Fruit fly (Drosophila melanogaster) whole organism, embryonic: ENCODE results near the gene sage.

Experiments used
- Atf-2 ChIP-seq: fragments of 200-800 bp; sonication (Bioruptor generic); optimal IDR thresholded peaks from 2 replicates; lab custom pipeline; 2016; ENCODE audit warnings: missing biosample characterization, missing genetic modification characterization
- Bgb ChIP-seq: fragments of 200-800 bp; sonication (Bioruptor generic); IDR thresholded peaks from 2 replicates; pipeline ENCODE4 v1.3.6; 2022; ENCODE audit warnings: missing biosample characterization, missing genetic modification characterization; ENCODE audit not compliant: partially characterized antibody
- CG1024 ChIP-seq: fragments of 200-800 bp; sonication (Bioruptor generic); IDR thresholded peaks from 2 replicates; pipeline ENCODE4 v1.3.6; 2022; ENCODE audit warnings: missing biosample characterization, missing genetic modification characterization
- CG10431 ChIP-seq: fragments of 200-800 bp; sonication (Bioruptor generic); optimal IDR thresholded peaks from 3 replicates; lab custom pipeline; 2018; ENCODE audit warnings: missing biosample characterization, mild to moderate bottlenecking, missing genetic modification characterization
- CG11398 ChIP-seq: fragments of 200-800 bp; sonication (Bioruptor generic); optimal IDR thresholded peaks from 2 replicates; lab custom pipeline; 2016; ENCODE audit warnings: missing biosample characterization, missing genetic modification characterization
- CG11504 ChIP-seq: fragments of 200-800 bp; sonication (Bioruptor generic); optimal IDR thresholded peaks from 3 replicates; lab custom pipeline; 2019; ENCODE audit warnings: missing biosample characterization, mild to moderate bottlenecking, missing genetic modification characterization, moderate library complexity
- CG15479 ChIP-seq: fragments of 200-800 bp; sonication (Bioruptor generic); optimal IDR thresholded peaks from 3 replicates; lab custom pipeline; 2019; ENCODE audit warnings: missing biosample characterization, mild to moderate bottlenecking, missing genetic modification characterization, moderate library complexity
- CG1792 ChIP-seq: fragments of 200-800 bp; sonication (Bioruptor generic); optimal IDR thresholded peaks from 2 replicates; lab custom pipeline; 2016; ENCODE audit warnings: missing biosample characterization, missing genetic modification characterization
- CG33557 ChIP-seq: fragments of 200-800 bp; sonication (Bioruptor generic); optimal IDR thresholded peaks from 2 replicates; lab custom pipeline; 2019; ENCODE audit warnings: missing biosample characterization, mild to moderate bottlenecking, missing genetic modification characterization, moderate library complexity
- CG34224 ChIP-seq: fragments of 200-800 bp; sonication (Bioruptor generic); IDR thresholded peaks from 3 replicates; pipeline ENCODE4 v1.3.6; 2022; ENCODE audit warnings: missing biosample characterization, missing genetic modification characterization; ENCODE audit not compliant: partially characterized antibody
- CG5180 ChIP-seq: fragments of 200-800 bp; sonication (Bioruptor generic); optimal IDR thresholded peaks from 3 replicates; lab custom pipeline; 2017; ENCODE audit warnings: missing biosample characterization, missing genetic modification characterization, mild to moderate bottlenecking, moderate library complexity, missing genetic modification reagents
- CG5245 ChIP-seq: fragments of 200-800 bp; sonication (Bioruptor generic); optimal IDR thresholded peaks from 3 replicates; lab custom pipeline; 2016; ENCODE audit warnings: missing biosample characterization, missing genetic modification characterization
- CG6765 ChIP-seq: fragments of 200-800 bp; sonication (Bioruptor generic); optimal IDR thresholded peaks from 3 replicates; lab custom pipeline; 2017; ENCODE audit warnings: missing biosample characterization, mild to moderate bottlenecking, missing genetic modification characterization
- CG9437 ChIP-seq: fragments of 200-800 bp; sonication (Bioruptor generic); optimal IDR thresholded peaks from 2 replicates; lab custom pipeline; 2018; ENCODE audit warnings: missing biosample characterization, mild to moderate bottlenecking, missing genetic modification characterization
- CrebB ChIP-seq: fragments of 200-800 bp; sonication (Bioruptor generic); optimal IDR thresholded peaks from 3 replicates; lab custom pipeline; 2018; ENCODE audit warnings: missing biosample characterization, mild to moderate bottlenecking, missing genetic modification characterization
- Dfd ChIP-seq, 2 experiments: fragments of >200 bp; optimal IDR thresholded peaks; 2 replicates each; lab custom pipeline; 2017; ENCODE audit warnings: missing biosample characterization in 2 of 2, missing genetic modification characterization in 2 of 2
- Ets65A ChIP-seq: fragments of 200-800 bp; sonication (Bioruptor generic); peaks from one replicate; lab custom pipeline; 2016; ENCODE audit warnings: missing biosample characterization, missing genetic modification characterization
- Ets97D ChIP-seq: fragments of 200-800 bp; sonication (Bioruptor generic); optimal IDR thresholded peaks from 3 replicates; lab custom pipeline; 2016; ENCODE audit warnings: missing biosample characterization, missing genetic modification characterization
- Hmr ChIP-seq: fragments of 200-800 bp; sonication (Bioruptor generic); optimal IDR thresholded peaks from 3 replicates; lab custom pipeline; 2017; ENCODE audit warnings: mild to moderate bottlenecking, missing biosample characterization, missing genetic modification reagents, missing genetic modification characterization
- Lhr ChIP-seq: fragments of 200-800 bp; sonication (Bioruptor generic); optimal IDR thresholded peaks from 3 replicates; lab custom pipeline; 2017; ENCODE audit warnings: mild to moderate bottlenecking, missing biosample characterization, missing genetic modification reagents, missing genetic modification characterization
- Max ChIP-seq: fragments of 200-800 bp; sonication (Bioruptor generic); optimal IDR thresholded peaks from 2 replicates; lab custom pipeline; 2016; ENCODE audit warnings: missing biosample characterization, mild to moderate bottlenecking, missing genetic modification characterization
- Med ChIP-seq: fragments of 200-800 bp; sonication (Bioruptor generic); peaks from one replicate; lab custom pipeline; 2016; ENCODE audit warnings: missing biosample characterization, missing genetic modification characterization, mild to moderate bottlenecking, inconsistent platforms, moderate library complexity
- Myb ChIP-seq: fragments of 200-800 bp; sonication (Bioruptor generic); optimal IDR thresholded peaks from 2 replicates; lab custom pipeline; 2016; ENCODE audit warnings: missing biosample characterization, missing genetic modification characterization
- Neu2 ChIP-seq: fragments of 200-800 bp; sonication (Bioruptor generic); optimal IDR thresholded peaks from 3 replicates; lab custom pipeline; 2016; ENCODE audit warnings: missing biosample characterization, missing genetic modification characterization, borderline replicate concordance
- Opbp ChIP-seq: fragments of 200-800 bp; sonication (Bioruptor generic); IDR thresholded peaks from 3 replicates; pipeline ENCODE4 v1.3.6; 2022; ENCODE audit warnings: missing biosample characterization, missing genetic modification characterization; ENCODE audit not compliant: partially characterized antibody
- Scr ChIP-seq: fragments of 200-800 bp; sonication (Bioruptor generic); IDR thresholded peaks from 2 replicates; pipeline ENCODE4 v1.3.6; 2022; ENCODE audit warnings: missing biosample characterization, missing genetic modification characterization; ENCODE audit not compliant: partially characterized antibody
- Six4 ChIP-seq: fragments of 200-800 bp; sonication (Bioruptor generic); optimal IDR thresholded peaks from 2 replicates; lab custom pipeline; 2016; ENCODE audit warnings: missing biosample characterization, missing genetic modification characterization
- ac ChIP-seq: fragments of 200-800 bp; sonication (Bioruptor generic); optimal IDR thresholded peaks from 3 replicates; lab custom pipeline; 2017; ENCODE audit warnings: missing biosample characterization, mild to moderate bottlenecking, missing genetic modification characterization
- bab2 ChIP-seq: fragments of 200-800 bp; sonication (Bioruptor generic); optimal IDR thresholded peaks from 2 replicates; lab custom pipeline; 2016; ENCODE audit warnings: missing biosample characterization, missing genetic modification characterization
- bbx ChIP-seq: fragments of 200-800 bp; sonication (Bioruptor generic); IDR thresholded peaks from 2 replicates; pipeline ENCODE4 v1.3.6; 2022; ENCODE audit warnings: missing biosample characterization, missing genetic modification characterization; ENCODE audit not compliant: partially characterized antibody
- ci ChIP-seq: fragments of 200-800 bp; sonication (Bioruptor generic); IDR thresholded peaks from 3 replicates; pipeline ENCODE4 v1.3.6; 2022; ENCODE audit warnings: missing biosample characterization, missing genetic modification characterization
- eve ChIP-seq, 2 experiments: fragments of >200 bp; optimal IDR thresholded peaks; 2 replicates each; lab custom pipeline; 2017; ENCODE audit warnings: missing biosample characterization in 2 of 2, missing genetic modification characterization in 2 of 2
- fd64A ChIP-seq: fragments of 200-800 bp; sonication (Bioruptor generic); optimal IDR thresholded peaks from 3 replicates; lab custom pipeline; 2018; ENCODE audit warnings: missing biosample characterization, mild to moderate bottlenecking, missing genetic modification characterization
- gsb-n ChIP-seq: fragments of 200-800 bp; sonication (Bioruptor generic); optimal IDR thresholded peaks from 3 replicates; lab custom pipeline; 2018; ENCODE audit warnings: missing biosample characterization, mild to moderate bottlenecking, missing genetic modification characterization
- hbn ChIP-seq: fragments of 200-800 bp; sonication (Bioruptor generic); IDR thresholded peaks from 2 replicates; pipeline ENCODE4 v1.3.6; 2022; ENCODE audit warnings: missing biosample characterization, missing genetic modification characterization; ENCODE audit not compliant: partially characterized antibody
- hkb ChIP-seq, 2 experiments: fragments of 200-800 bp in 1 of 2; fragments of >200 bp in 1 of 2; sonication (Bioruptor generic) in 1 of 2; IDR thresholded peaks in 1 of 2; optimal IDR thresholded peaks in 1 of 2; 2 replicates each; pipeline versions ENCODE4 v1.3.6 to Lab custom; 2017 to 2022; ENCODE audit warnings: missing biosample characterization in 1 of 2, missing genetic modification characterization in 1 of 2
- hth ChIP-seq: fragments of >200 bp; optimal IDR thresholded peaks from 2 replicates; lab custom pipeline; 2017; ENCODE audit warnings: inconsistent platforms
- lmd ChIP-seq: fragments of 200-800 bp; sonication (Bioruptor generic); IDR thresholded peaks from 2 replicates; pipeline ENCODE4 v1.3.6; 2022; ENCODE audit warnings: missing biosample characterization, missing genetic modification characterization
- maf-S ChIP-seq: fragments of 200-800 bp; sonication (Bioruptor generic); optimal IDR thresholded peaks from 2 replicates; lab custom pipeline; 2016; ENCODE audit warnings: missing biosample characterization, missing genetic modification characterization
- nau ChIP-seq: fragments of 200-800 bp; sonication (Bioruptor generic); optimal IDR thresholded peaks from 3 replicates; lab custom pipeline; 2017; ENCODE audit warnings: missing biosample characterization, mild to moderate bottlenecking, missing genetic modification characterization, missing genetic modification reagents
- nom ChIP-seq: fragments of 200-800 bp; sonication (Bioruptor generic); optimal IDR thresholded peaks from 2 replicates; lab custom pipeline; 2017; ENCODE audit warnings: missing biosample characterization, missing genetic modification characterization, mild to moderate bottlenecking, moderate library complexity, missing genetic modification reagents
- odd ChIP-seq: fragments of 200-800 bp; sonication (Bioruptor generic); optimal IDR thresholded peaks from 2 replicates; lab custom pipeline; 2017; ENCODE audit warnings: missing biosample characterization, mild to moderate bottlenecking, missing genetic modification characterization
- otp ChIP-seq: fragments of 200-800 bp; sonication (Bioruptor generic); IDR thresholded peaks from 3 replicates; pipeline ENCODE4, ENCODE4 v1.3.6; 2022; ENCODE audit warnings: missing biosample characterization, missing genetic modification characterization
- trem ChIP-seq: fragments of 200-800 bp; optimal IDR thresholded peaks from 3 replicates; lab custom pipeline; 2019; ENCODE audit warnings: missing biosample characterization, mild to moderate bottlenecking, missing genetic modification characterization, moderate library complexity
- unc-4 ChIP-seq: fragments of 200-800 bp; sonication (Bioruptor generic); IDR thresholded peaks from 2 replicates; pipeline ENCODE4 v1.3.6; 2022; ENCODE audit warnings: missing biosample characterization, missing genetic modification characterization; ENCODE audit not compliant: partially characterized antibody
- vnd ChIP-seq: fragments of 200-800 bp; sonication (Bioruptor generic); IDR thresholded peaks from 3 replicates; pipeline ENCODE4 v1.3.6; 2022; ENCODE audit warnings: missing biosample characterization, missing genetic modification characterization; ENCODE audit not compliant: partially characterized antibody
- zfh1 ChIP-seq: fragments of 200-800 bp; sonication (Bioruptor generic); IDR thresholded peaks from 3 replicates; pipeline ENCODE4 v1.3.6; 2022; ENCODE audit warnings: missing biosample characterization, missing genetic modification characterization

Gene sage

dm6 chr3R:9258252-9259225 lies 5.4 kb downstream of the sage start, which contains the start of the genes Ibf2 and Ibf1 (continued):
- TF ChIP-seq unc-4 (GFP tag; lab: Robert Waterston, UW) (peak; percentile 79), zfh1 (GFP tag; lab: Robert Waterston, UW) (no peak), Myb (peak; percentile 21), CG34224 (GFP tag; lab: Robert Waterston, UW) (peak; percentile 82), CG1792 (GFP tag; lab: Kevin White, UChicago) (no peak), CG9437 (peak; percentile 70), hkb (optimal IDR thresholded peaks at IDR 0.05; lab: Kevin White, UChicago) (peak; percentile 25), hkb (GFP tag; IDR thresholded peaks at IDR 0.05; lab: Robert Waterston, UW) (no peak), Max (GFP tag; lab: Kevin White, UChicago) (no peak), Hmr (GFP tag; lab: Kevin White, UChicago) (no peak), Lhr (GFP tag; lab: Kevin White, UChicago) (peak; percentile 2), CG1024 (GFP tag; lab: Robert Waterston, UW) (no peak), Med (peak; percentile 22), bbx (peak; percentile 87), Atf-2 (GFP tag; lab: Kevin White, UChicago) (no peak), Ets65A (GFP tag; lab: Kevin White, UChicago) (no peak), odd (GFP tag; lab: Kevin White, UChicago) (no peak), Six4 (GFP tag; lab: Kevin White, UChicago) (no peak), Opbp (GFP tag; lab: Robert Waterston, UW) (peak; percentile 80; the same call in 2 of the 3 replicates), Scr (GFP tag; lab: Robert Waterston, UW) (peak; percentile 85), eve (GFP tag; optimal IDR thresholded peaks at IDR 0.05; lab: Kevin White, UChicago) (no peak), CG11504 (no peak), trem (peak; percentile 23), bab2 (GFP tag; lab: Kevin White, UChicago) (no peak), CG11398 (GFP tag; lab: Kevin White, UChicago) (no peak), fd64A (no peak), Ets97D (no peak), nom (no peak), CG5245 (GFP tag; lab: Kevin White, UChicago) (no peak), hbn (GFP tag; lab: Robert Waterston, UW) (peak; percentile 63; the same call in 1 of the 2 replicates), gsb-n (tag; lab: Kevin White, UChicago) (no peak), lmd (GFP tag; lab: Robert Waterston, UW) (no peak), CrebB (tag; lab: Kevin White, UChicago) (no peak), CG6765 (GFP tag; lab: Kevin White, UChicago) (no peak), nau (GFP tag; lab: Kevin White, UChicago) (no peak), maf-S (GFP tag; lab: Kevin White, UChicago) (no peak), ac (no peak), Bgb (GFP tag; lab: Robert Waterston, UW) (peak; percentile 88), vnd (peak; percentile 79), CG10431 (GFP tag; lab: Kevin White, UChicago) (no peak), hth (no peak), Dfd (GFP tag; optimal IDR thresholded peaks at IDR 0.05; lab: Kevin White, UChicago) (no peak), ci (GFP tag; lab: Robert Waterston, UW) (no peak), CG33557 (GFP tag; lab: Kevin White, UChicago) (no peak), Neu2 (no peak), otp (GFP tag; lab: Robert Waterston, UW) (no peak), CG5180 (GFP tag; lab: Kevin White, UChicago) (no peak), CG15479 (peak; percentile 41)
